Worm (Caenorhabditis elegans): ENCODE measurements around the gene C42D4.18.
A peak's percentile ranks its signal among the peaks of the same experiment; 100 is the strongest.

The C42D4.18 gene

DNA sequence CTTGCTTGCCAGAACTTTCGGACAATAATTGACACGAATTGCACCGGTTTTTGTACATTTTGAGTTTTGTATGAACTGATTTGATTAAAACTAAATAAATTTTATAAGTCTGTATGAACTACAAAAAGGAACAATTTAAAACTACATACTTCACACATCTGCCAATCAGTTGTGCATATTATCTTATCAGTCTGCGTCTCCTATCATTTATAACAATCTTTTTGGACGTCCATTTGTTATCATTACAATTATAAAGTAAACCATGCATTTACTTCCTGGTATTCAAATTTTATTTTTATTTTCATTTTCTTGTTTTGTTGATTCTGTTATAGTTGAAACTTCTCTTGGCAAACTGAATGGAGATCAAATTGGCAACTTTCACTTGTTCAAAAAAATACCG is 13.7 kb downstream of the C42D4.18 start, which contains the start of gene cest-10:
cest-10 (plus strand) TSS at position 254 of the 400 bp plus-strand sequence.
- TF ChIP-seq unc-62 (GFP tag; optimal IDR thresholded peaks at IDR 0.05) (peak; percentile 54), tbp1 (GFP tag; optimal IDR thresholded peaks at IDR 0.05) (no peak), let-607 (tag; optimal IDR thresholded peaks at IDR 0.05) (peak in 1 of 2 experiments; percentile 67), nhr-80 (tag; optimal IDR thresholded peaks at IDR 0.05) (peak; percentile 72), fkh-3 (tag; optimal IDR thresholded peaks at IDR 0.05) (no peak), mel-28 (tag; optimal IDR thresholded peaks at IDR 0.05; ENCODE audit: borderline replicate concordance) (no peak), pha-4 (tag; optimal IDR thresholded peaks at IDR 0.05) (no peak)

DNA sequence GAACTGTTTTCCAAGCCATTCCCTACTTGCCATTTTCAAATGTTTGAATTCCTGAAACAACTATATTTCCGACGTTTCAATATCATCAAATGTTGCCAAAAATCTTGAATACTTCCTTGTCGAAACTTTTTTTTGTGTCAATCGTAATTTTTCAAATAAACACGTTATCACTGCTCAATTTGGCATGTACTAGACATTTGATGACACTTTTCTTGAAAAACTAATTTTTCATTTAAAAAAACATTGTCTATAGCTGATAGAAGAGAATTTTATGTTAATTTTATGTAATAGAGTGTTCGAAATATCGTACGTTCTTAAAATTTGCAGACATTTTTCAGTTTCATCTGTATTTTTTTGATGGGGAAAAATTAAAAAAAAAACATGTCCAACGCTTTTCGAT is 16.2 kb downstream of the C42D4.18 start:
- TF ChIP-seq mxl-1 (tag; optimal IDR thresholded peaks at IDR 0.05) (no peak), let-607 (tag; optimal IDR thresholded peaks at IDR 0.05) (peak; percentile 60 to 85), pha-4 (tag; optimal IDR thresholded peaks at IDR 0.05) (peak; percentile 36), nhr-80 (tag; optimal IDR thresholded peaks at IDR 0.05) (peak; percentile 78), ztf-22 (GFP tag; optimal IDR thresholded peaks at IDR 0.05) (peak; percentile 47), hrde-1 (tag; optimal IDR thresholded peaks at IDR 0.05; ENCODE audit: borderline replicate concordance) (no peak), unc-62 (GFP tag; optimal IDR thresholded peaks at IDR 0.05) (peak; percentile 75), F33H1.4 (GFP tag; IDR thresholded peaks at IDR 0.05) (no peak)

DNA sequence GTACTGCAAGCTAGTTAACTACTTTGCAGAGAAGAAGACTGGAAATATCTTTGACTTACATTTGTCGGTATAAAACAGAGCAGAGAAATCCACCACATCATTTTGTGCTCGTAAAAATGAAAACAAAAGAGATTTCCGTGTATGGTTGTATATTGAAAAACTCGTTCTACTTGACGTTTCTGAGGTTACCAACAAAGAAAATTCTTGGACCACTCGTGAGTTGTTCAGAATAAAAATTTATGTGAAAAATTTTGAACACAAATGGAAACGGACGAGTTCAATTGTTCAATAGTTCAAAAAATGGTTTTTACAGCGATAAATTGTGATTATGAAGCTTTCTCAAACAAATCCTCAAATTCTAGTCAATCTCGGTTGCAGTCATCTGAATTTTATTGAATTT is 18.0 kb downstream of the C42D4.18 start, which contains the start of gene clec-179:
clec-179 (minus strand) TSS at position 101 of the 400 bp plus-strand sequence.
- TF ChIP-seq madf-8 (GFP tag; conservative IDR thresholded peaks at IDR 0.05) (no peak), lin-54 (GFP tag; optimal IDR thresholded peaks at IDR 0.05) (no peak), K12H6.12 (tag; optimal IDR thresholded peaks at IDR 0.05) (no peak), atf-7 (tag; optimal IDR thresholded peaks at IDR 0.05) (no peak), ceh-27 (GFP tag; optimal IDR thresholded peaks at IDR 0.05) (no peak), pha-4 (tag; optimal IDR thresholded peaks at IDR 0.05) (no peak), nfya-1 (tag; optimal IDR thresholded peaks at IDR 0.05; ENCODE audit: borderline replicate concordance, insufficient read depth) (no peak), mel-28 (tag; optimal IDR thresholded peaks at IDR 0.05; ENCODE audit: borderline replicate concordance) (no peak), ztf-6 (GFP tag; IDR thresholded peaks at IDR 0.05) (no peak), ztf-18 (tag; optimal IDR thresholded peaks at IDR 0.05) (no peak), ztf-25 (GFP tag; IDR thresholded peaks at IDR 0.05) (no peak), ztf-26 (tag; optimal IDR thresholded peaks at IDR 0.05) (no peak), F37B4.10 (GFP tag; IDR thresholded peaks at IDR 0.05) (no peak)

DNA sequence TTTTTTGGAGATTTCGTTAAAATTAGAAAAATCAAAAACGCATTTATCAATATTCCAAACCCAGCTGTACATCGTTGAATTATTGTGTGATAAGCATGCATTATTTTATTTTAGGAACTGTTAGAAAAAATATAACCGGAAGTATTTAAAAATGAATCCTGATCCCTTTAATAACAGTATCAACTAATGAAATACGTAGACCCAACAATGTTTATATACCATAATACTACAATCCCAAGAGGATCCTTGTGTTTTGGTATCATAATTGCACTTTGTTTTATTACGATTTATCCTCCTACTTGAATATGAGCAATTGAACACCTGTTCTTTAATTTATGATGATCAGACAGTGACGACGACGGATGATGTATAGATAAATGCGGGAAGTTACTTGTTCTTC is 20.2 kb downstream of the C42D4.18 start, which contains the start of gene str-249:
str-249 (minus strand) TSS at position 101 of the 400 bp plus-strand sequence.
- TF ChIP-seq F52B5.7 (tag; optimal IDR thresholded peaks at IDR 0.05), result no peak
- TF ChIP-seq sdz-38 (tag; optimal IDR thresholded peaks at IDR 0.05), result no peak
- TF ChIP-seq zfh-2 (GFP tag; conservative IDR thresholded peaks at IDR 0.05), result no peak
- TF ChIP-seq ekl-4 (GFP tag; IDR thresholded peaks at IDR 0.05), result no peak
- no peak for TF ChIP-seq madf-3 (GFP tag; IDR thresholded peaks at IDR 0.05)
- no peak for TF ChIP-seq lsy-27 (tag; optimal IDR thresholded peaks at IDR 0.05; ENCODE audit: borderline replicate concordance, insufficient read depth)
- no peak for TF ChIP-seq bed-2 (GFP tag; IDR thresholded peaks at IDR 0.05)
- TF ChIP-seq snpc-3.4 (tag; optimal IDR thresholded peaks at IDR 0.05), result no peak
- TF ChIP-seq lag-1 (GFP tag; IDR thresholded peaks at IDR 0.05), result no peak
- TF ChIP-seq F39B2.1 (GFP tag; IDR thresholded peaks at IDR 0.05), result no peak
- no peak for TF ChIP-seq mxl-1 (tag; optimal IDR thresholded peaks at IDR 0.05)
- no peak for TF ChIP-seq ztf-26 (tag; optimal IDR thresholded peaks at IDR 0.05)
- no peak for TF ChIP-seq sptf-2 (GFP tag; optimal IDR thresholded peaks at IDR 0.05)
- no peak for TF ChIP-seq ztf-3 (GFP tag; optimal IDR thresholded peaks at IDR 0.05)

Data from whole organism, young adult.